Fruit fly (Drosophila melanogaster): ENCODE results near the gene CG1958.

The CG1958 gene

dm6 chrX:7305753-7306338 is 39.1 kb downstream of the CG1958 start (continued):
- no peak for TF ChIP-seq CG7928 (GFP tag; optimal IDR thresholded peaks at IDR 0.05)
- peak; percentile 51 for TF ChIP-seq ac (GFP tag; optimal IDR thresholded peaks at IDR 0.05)
- TF ChIP-seq CG30403 (GFP tag; optimal IDR thresholded peaks at IDR 0.05) = peak; percentile 68
- peak; percentile 4 for TF ChIP-seq Vsx1 (GFP tag; optimal IDR thresholded peaks at IDR 0.05)
- TF ChIP-seq E2f1 (GFP tag; IDR thresholded peaks at IDR 0.05) = peak; percentile 46
- no peak for TF ChIP-seq insv (GFP tag; optimal IDR thresholded peaks at IDR 0.05)
- TF ChIP-seq en (GFP tag; optimal IDR thresholded peaks at IDR 0.05) = no peak
- peak; percentile 32; the same call in 1 of the 2 replicates for TF ChIP-seq onecut (GFP tag; IDR thresholded peaks at IDR 0.05)
- TF ChIP-seq az2 (GFP tag; optimal IDR thresholded peaks at IDR 0.05) = peak; percentile 52
- no peak for TF ChIP-seq bigmax (GFP tag; optimal IDR thresholded peaks at IDR 0.05)
- no peak for TF ChIP-seq ato (GFP tag; IDR thresholded peaks at IDR 0.05; ENCODE audit: partially characterized antibody)
- TF ChIP-seq CG13424 (tag; optimal IDR thresholded peaks at IDR 0.05) = peak; percentile 55
- TF ChIP-seq seq (GFP tag; IDR thresholded peaks at IDR 0.05) = peak; percentile 58; the same call in 1 of the 2 replicates
- TF ChIP-seq wdn (GFP tag; IDR thresholded peaks at IDR 0.05) = no peak
- no peak for TF ChIP-seq CG3407 (GFP tag; optimal IDR thresholded peaks at IDR 0.05)
- peak; percentile 45; the same call in 1 of the 2 replicates for TF ChIP-seq CG9215 (GFP tag; IDR thresholded peaks at IDR 0.05)
- TF ChIP-seq CG32767 (GFP tag; IDR thresholded peaks at IDR 0.05) = peak; percentile 65; the same call in 1 of the 2 replicates
- TF ChIP-seq Nf-YA (GFP tag; IDR thresholded peaks at IDR 0.05) = no peak
- peak; percentile 59; the same call in 2 of the 3 replicates for TF ChIP-seq CG11093 (GFP tag; IDR thresholded peaks at IDR 0.05)
- no peak for TF ChIP-seq CG12236 (GFP tag; optimal IDR thresholded peaks at IDR 0.05)
- TF ChIP-seq Six4 (GFP tag; optimal IDR thresholded peaks at IDR 0.05) = no peak
- no peak for TF ChIP-seq B-H2 (GFP tag; optimal IDR thresholded peaks at IDR 0.05)
- no peak for TF ChIP-seq fru (optimal IDR thresholded peaks at IDR 0.05)
- no peak for TF ChIP-seq Elba2 (GFP tag; optimal IDR thresholded peaks at IDR 0.05)
- TF ChIP-seq Dll (GFP tag; IDR thresholded peaks at IDR 0.05; ENCODE audit: partially characterized antibody) = no peak
- TF ChIP-seq CG9797 (GFP tag; optimal IDR thresholded peaks at IDR 0.05) = no peak
- TF ChIP-seq Fer1 (GFP tag; optimal IDR thresholded peaks at IDR 0.05) = peak; percentile 60
- TF ChIP-seq CG2120 (GFP tag; optimal IDR thresholded peaks at IDR 0.05) = peak; percentile 37
- peak; percentile 36 for TF ChIP-seq kni (GFP tag; optimal IDR thresholded peaks at IDR 0.05)
- peak; percentile 22 to 56 for TF ChIP-seq chif (GFP tag; optimal IDR thresholded peaks at IDR 0.05)
- no peak for TF ChIP-seq scrt (GFP tag; optimal IDR thresholded peaks at IDR 0.05)
- peak; percentile 43 for TF ChIP-seq CG9437 (GFP tag; optimal IDR thresholded peaks at IDR 0.05)
- peak; percentile 49 for TF ChIP-seq lab (GFP tag; optimal IDR thresholded peaks at IDR 0.05)
- TF ChIP-seq HLH54F (GFP tag; optimal IDR thresholded peaks at IDR 0.05) = no peak
- TF ChIP-seq nau (GFP tag; optimal IDR thresholded peaks at IDR 0.05) = peak; percentile 47
- TF ChIP-seq BtbVII (GFP tag; optimal IDR thresholded peaks at IDR 0.05) = peak; percentile 25
- TF ChIP-seq CG11085 (GFP tag; IDR thresholded peaks at IDR 0.05) = no peak
- no peak for TF ChIP-seq B-H1 (GFP tag; IDR thresholded peaks at IDR 0.05)
- peak; percentile 12 for TF ChIP-seq CG10147 (GFP tag; optimal IDR thresholded peaks at IDR 0.05)
- peak; percentile 22 for TF ChIP-seq odd (GFP tag; optimal IDR thresholded peaks at IDR 0.05)
- no peak for TF ChIP-seq CG12071 (GFP tag; optimal IDR thresholded peaks at IDR 0.05)
- no peak for TF ChIP-seq slou (GFP tag; optimal IDR thresholded peaks at IDR 0.05)
- TF ChIP-seq CG11456 (GFP tag; IDR thresholded peaks at IDR 0.05) = peak; percentile 60; the same call in 1 of the 3 replicates
- no peak for TF ChIP-seq tup (GFP tag; optimal IDR thresholded peaks at IDR 0.05)
- no peak for TF ChIP-seq run (tag; optimal IDR thresholded peaks at IDR 0.05)
- no peak for TF ChIP-seq chinmo (GFP tag; IDR thresholded peaks at IDR 0.05; ENCODE audit: partially characterized antibody)
- TF ChIP-seq tx (GFP tag; optimal IDR thresholded peaks at IDR 0.05) = no peak
- peak; percentile 79 for TF ChIP-seq Oli (tag; optimal IDR thresholded peaks at IDR 0.05)
- TF ChIP-seq Mrtf (GFP tag; IDR thresholded peaks at IDR 0.05) = 0 out of 3 replicates have a peak, but pooled peaks have one; percentile 38
- no peak for TF ChIP-seq Dip2 (GFP tag; IDR thresholded peaks at IDR 0.05)

Measured in whole organism, embryonic.